Worm (Caenorhabditis elegans) whole organism, early embryonic: ENCODE measurements around the gene rab-30.
A peak's percentile ranks its signal among the peaks of the same experiment; 100 is the strongest.

Experiments
- B0310.2 ChIP-seq: sonication (generic microtip); optimal IDR thresholded peaks from 2 replicates; lab custom pipeline; 2016; ENCODE audit warnings: mild to moderate bottlenecking, missing genetic modification characterization, missing compliant biosample characterization
- F13C5.2 ChIP-seq: sonication (generic microtip); optimal IDR thresholded peaks from 2 replicates; lab custom pipeline; 2017; ENCODE audit warnings: mild to moderate bottlenecking, missing genetic modification characterization, inconsistent platforms, missing compliant biosample characterization
- aly-1 ChIP-seq: sonication (generic microtip); optimal IDR thresholded peaks from 2 replicates; lab custom pipeline; 2016; ENCODE audit warnings: missing genetic modification characterization, missing compliant biosample characterization
- ama-1 ChIP-seq: fragments of 150-350 bp; optimal IDR thresholded peaks from 2 replicates; lab custom pipeline; 2014
- ceh-13 ChIP-seq: fragments of 200-800 bp; sonication (Bioruptor generic); optimal IDR thresholded peaks from 2 replicates; lab custom pipeline; 2018; ENCODE audit warnings: mild to moderate bottlenecking, missing genetic modification characterization, missing compliant biosample characterization
- ceh-36 ChIP-seq: sonication (generic microtip); optimal IDR thresholded peaks from 2 replicates; lab custom pipeline; 2016; ENCODE audit warnings: missing genetic modification characterization, inconsistent platforms, missing compliant biosample characterization
- ets-7 ChIP-seq: sonication (generic microtip); optimal IDR thresholded peaks from 2 replicates; lab custom pipeline; 2016; ENCODE audit warnings: missing genotype, missing genetic modification characterization, missing compliant biosample characterization
- flt-1 ChIP-seq: fragments of 200-800 bp; sonication (Bioruptor generic); IDR thresholded peaks from 2 replicates; pipeline ENCODE4 v1.3.6; 2022; ENCODE audit warnings: missing genetic modification characterization, missing compliant biosample characterization
- hmbx-1 ChIP-seq: sonication (generic microtip); optimal IDR thresholded peaks from 2 replicates; lab custom pipeline; 2016; ENCODE audit warnings: mild to moderate bottlenecking, missing genetic modification characterization, missing compliant biosample characterization
- hmg-4 ChIP-seq: fragments of 200-800 bp; sonication (Bioruptor generic); optimal IDR thresholded peaks from 2 replicates; lab custom pipeline; 2018; ENCODE audit warnings: mild to moderate bottlenecking, missing genetic modification characterization, missing compliant biosample characterization
- hnd-1 ChIP-seq: sonication (generic microtip); optimal IDR thresholded peaks from 2 replicates; lab custom pipeline; 2016; ENCODE audit warnings: missing genetic modification characterization, missing compliant biosample characterization
- pes-1 ChIP-seq: fragments of 200-800 bp; sonication (Bioruptor generic); IDR thresholded peaks from 2 replicates; pipeline ENCODE4 v1.3.6; 2022; ENCODE audit warnings: missing genetic modification reagents, missing genetic modification characterization, missing compliant biosample characterization
- scrt-1 ChIP-seq: fragments of 200-800 bp; sonication (Bioruptor generic); IDR thresholded peaks from 2 replicates; pipeline ENCODE4 v1.3.6; 2022; ENCODE audit warnings: missing genetic modification characterization, missing compliant biosample characterization
- sea-1 ChIP-seq: fragments of 200-800 bp; sonication (Bioruptor generic); conservative IDR thresholded peaks from 2 replicates; pipeline ENCODE4 v1.3.6; 2022; ENCODE audit warnings: missing genetic modification characterization, missing compliant biosample characterization
- tbx-11 ChIP-seq: fragments of 200-800 bp; sonication (Bioruptor generic); IDR thresholded peaks from 2 replicates; pipeline ENCODE4 v1.3.6; 2022; ENCODE audit warnings: missing genetic modification characterization, missing compliant biosample characterization
- tbx-37 ChIP-seq: fragments of 200-800 bp; sonication (Bioruptor generic); conservative IDR thresholded peaks from 2 replicates; pipeline ENCODE4 v1.3.6; 2022; ENCODE audit warnings: missing genetic modification reagents, missing genetic modification characterization, missing compliant biosample characterization
- tra-4 ChIP-seq: sonication (generic microtip); optimal IDR thresholded peaks from 2 replicates; lab custom pipeline; 2017; ENCODE audit warnings: missing genetic modification characterization, missing compliant biosample characterization

Gene rab-30

ce11 chrIII:10560296-10560695 is at the start of gene rab-30:
rab-30 (plus strand) TSS chrIII:10560596.
- TF ChIP-seq ets-7 (tag; lab: Kevin White, UChicago) (no peak), ceh-13 (GFP tag; lab: Kevin White, UChicago) (no peak), tbx-37 (no peak)

- no peak for TF ChIP-seq aly-1 (tag; lab: Kevin White, UChicago)
- no peak for TF ChIP-seq hmg-4 (GFP tag; lab: Kevin White, UChicago)
- no peak for TF ChIP-seq scrt-1 (GFP tag; lab: Robert Waterston, UW)
- no peak for TF ChIP-seq ets-7 (tag; lab: Kevin White, UChicago)
- no peak for TF ChIP-seq B0310.2 (tag; lab: Kevin White, UChicago)
- no peak for TF ChIP-seq tbx-37
- TF ChIP-seq flt-1 (GFP tag; lab: Robert Waterston, UW), result no peak
- no peak for TF ChIP-seq ama-1 (lab: Kevin White, UChicago)
- no peak for TF ChIP-seq ceh-36
- TF ChIP-seq pes-1, result no peak
Measured at ce11 chrIII:10512570-10512969, 47.8 kb upstream of the rab-30 start.

ce11 chrIII:10515751-10516150 is 44.6 kb upstream of the rab-30 start:
- TF ChIP-seq tbx-11 (GFP tag; lab: Robert Waterston, UW) (no peak), ama-1 (lab: Kevin White, UChicago) (no peak), hmbx-1 (tag; lab: Kevin White, UChicago) (no peak), F13C5.2 (tag; lab: Kevin White, UChicago) (no peak), tbx-37 (no peak), ceh-13 (GFP tag; lab: Kevin White, UChicago) (no peak), flt-1 (GFP tag; lab: Robert Waterston, UW) (no peak), pes-1 (no peak), hmg-4 (GFP tag; lab: Kevin White, UChicago) (no peak), B0310.2 (tag; lab: Kevin White, UChicago) (no peak), ets-7 (tag; lab: Kevin White, UChicago) (no peak), aly-1 (tag; lab: Kevin White, UChicago) (no peak), hnd-1 (tag; lab: Kevin White, UChicago) (no peak)

- no peak for TF ChIP-seq tbx-37
- no peak for TF ChIP-seq tbx-11 (GFP tag; lab: Robert Waterston, UW)
- no peak for TF ChIP-seq B0310.2 (tag; lab: Kevin White, UChicago)
- TF ChIP-seq ama-1 (lab: Kevin White, UChicago), result no peak
- no peak for TF ChIP-seq pes-1
- no peak for TF ChIP-seq tra-4
- TF ChIP-seq hnd-1 (tag; lab: Kevin White, UChicago), result no peak
- TF ChIP-seq sea-1 (GFP tag; lab: Robert Waterston, UW), result no peak
Measured at ce11 chrIII:10518884-10519283, 41.5 kb upstream of the rab-30 start.

- TF ChIP-seq hnd-1 (tag; lab: Kevin White, UChicago), result no peak
- no peak for TF ChIP-seq ceh-13 (GFP tag; lab: Kevin White, UChicago)
Measured at ce11 chrIII:10519615-10520014, 40.8 kb upstream of the rab-30 start.

ce11 chrIII:10520523-10520922 is 39.9 kb upstream of the rab-30 start, which contains the start of gene unc-49:
unc-49 (plus strand) TSS chrIII:10520762.
- no peak for TF ChIP-seq hmg-4 (GFP tag; lab: Kevin White, UChicago)
- TF ChIP-seq pes-1, result no peak
- TF ChIP-seq tbx-11 (GFP tag; lab: Robert Waterston, UW), result no peak
- no peak for TF ChIP-seq sea-1 (GFP tag; lab: Robert Waterston, UW)
- no peak for TF ChIP-seq aly-1 (tag; lab: Kevin White, UChicago)
- no peak for TF ChIP-seq ama-1 (lab: Kevin White, UChicago)
- no peak for TF ChIP-seq F13C5.2 (tag; lab: Kevin White, UChicago)
- TF ChIP-seq hmbx-1 (tag; lab: Kevin White, UChicago), result no peak
- no peak for TF ChIP-seq hnd-1 (tag; lab: Kevin White, UChicago)

- TF ChIP-seq ceh-36, result peak; percentile 82
- TF ChIP-seq tbx-37, result no peak
Measured at ce11 chrIII:10521219-10521618, 39.2 kb upstream of the rab-30 start.

- no peak for TF ChIP-seq aly-1 (tag; lab: Kevin White, UChicago)
- TF ChIP-seq ceh-13 (GFP tag; lab: Kevin White, UChicago), result no peak
- no peak for TF ChIP-seq F13C5.2 (tag; lab: Kevin White, UChicago)
- TF ChIP-seq hmg-4 (GFP tag; lab: Kevin White, UChicago), result no peak
- no peak for TF ChIP-seq tra-4
- TF ChIP-seq flt-1 (GFP tag; lab: Robert Waterston, UW), result no peak
- no peak for TF ChIP-seq tbx-11 (GFP tag; lab: Robert Waterston, UW)
- no peak for TF ChIP-seq ets-7 (tag; lab: Kevin White, UChicago)
- no peak for TF ChIP-seq hmbx-1 (tag; lab: Kevin White, UChicago)
- no peak for TF ChIP-seq scrt-1 (GFP tag; lab: Robert Waterston, UW)
Measured at ce11 chrIII:10523025-10523424, 37.4 kb upstream of the rab-30 start.

ce11 chrIII:10524823-10525222 is 35.6 kb upstream of the rab-30 start:
- no peak for TF ChIP-seq ceh-36
- TF ChIP-seq tbx-37, result no peak
- no peak for TF ChIP-seq ama-1 (lab: Kevin White, UChicago)
- no peak for TF ChIP-seq flt-1 (GFP tag; lab: Robert Waterston, UW)
- TF ChIP-seq sea-1 (GFP tag; lab: Robert Waterston, UW), result no peak
- no peak for TF ChIP-seq ets-7 (tag; lab: Kevin White, UChicago)
- no peak for TF ChIP-seq hnd-1 (tag; lab: Kevin White, UChicago)
- no peak for TF ChIP-seq scrt-1 (GFP tag; lab: Robert Waterston, UW)
